Fruit fly (Drosophila melanogaster): ENCODE data around the gene dikar.

DNA sequence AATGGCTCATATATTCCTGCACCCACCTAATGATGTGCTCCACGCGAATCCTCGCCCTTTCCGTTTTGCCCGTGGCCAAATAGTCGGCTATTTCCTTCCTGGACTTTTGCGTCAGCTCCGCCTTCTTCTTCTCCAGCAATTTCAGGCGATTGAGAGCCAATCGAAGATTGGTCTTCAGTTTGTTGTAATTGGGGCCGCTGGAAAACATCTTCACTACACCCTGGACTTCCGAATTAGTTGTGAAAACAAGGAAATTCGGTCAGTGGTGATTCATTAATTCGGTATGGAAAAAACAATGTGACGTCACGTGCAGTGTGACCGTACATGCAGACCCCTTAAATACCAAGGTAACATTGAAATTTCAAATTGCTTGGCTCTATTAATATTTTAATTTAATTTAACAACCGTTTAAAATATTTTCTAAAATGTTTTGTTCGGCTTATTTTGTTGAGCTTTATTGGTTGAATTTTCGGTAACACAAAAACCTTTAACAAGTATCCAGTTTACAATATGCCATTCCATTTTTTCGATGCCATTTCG lies 13.3 kb upstream of the dikar start, which contains the start of gene Ist1:
- TF ChIP-seq CG3032 (tag; optimal IDR thresholded peaks at IDR 0.05) (no peak), topi (GFP tag; optimal IDR thresholded peaks at IDR 0.05) (no peak), OdsH (GFP tag; optimal IDR thresholded peaks at IDR 0.05) (no peak), Sox102F (GFP tag; optimal IDR thresholded peaks at IDR 0.05) (no peak), CG10631 (GFP tag; optimal IDR thresholded peaks at IDR 0.05) (no peak), CG6276 (GFP tag; optimal IDR thresholded peaks at IDR 0.05) (no peak), cyc (GFP tag; optimal IDR thresholded peaks at IDR 0.05) (no peak), CG6808 (GFP tag; optimal IDR thresholded peaks at IDR 0.05) (no peak), CG3919 (GFP tag; optimal IDR thresholded peaks at IDR 0.05) (no peak), CG11902 (GFP tag; optimal IDR thresholded peaks at IDR 0.05) (no peak), ss (GFP tag; optimal IDR thresholded peaks at IDR 0.05) (no peak), CG8119 (GFP tag; IDR thresholded peaks at IDR 0.05) (no peak), Hr39 (GFP tag; optimal IDR thresholded peaks at IDR 0.05) (no peak), Sox14 (GFP tag; optimal IDR thresholded peaks at IDR 0.05) (no peak)
